Worm (Caenorhabditis elegans) whole organism, L2 larva: Measurements from ENCODE around the gene C28C12.11.

Source experiments
- alr-1 ChIP-seq: fragments of 150-350 bp; optimal IDR thresholded peaks from 2 replicates; lab custom pipeline; 2014; ENCODE audit warnings: missing biosample characterization, missing genetic modification characterization
- lin-13 ChIP-seq: fragments of 150-350 bp; optimal IDR thresholded peaks from 2 replicates; lab custom pipeline; 2014; ENCODE audit warnings: missing biosample characterization, missing genetic modification reagents, missing genetic modification characterization
- nhr-129 ChIP-seq: fragments of 150-350 bp; optimal IDR thresholded peaks from 2 replicates; lab custom pipeline; 2014; ENCODE audit warnings: missing biosample characterization, missing genetic modification characterization
- nhr-237 ChIP-seq: fragments of 150-350 bp; optimal IDR thresholded peaks from 2 replicates; lab custom pipeline; 2014; ENCODE audit warnings: missing biosample characterization, missing genetic modification characterization
- skn-1 ChIP-seq: sonication (generic microtip); optimal IDR thresholded peaks from 2 replicates; lab custom pipeline; 2017; ENCODE audit warnings: missing biosample characterization, missing genetic modification characterization
- ztf-4 ChIP-seq: fragments of 150-350 bp; optimal IDR thresholded peaks from 2 replicates; lab custom pipeline; 2014; ENCODE audit warnings: missing biosample characterization, missing genetic modification characterization

DNA sequence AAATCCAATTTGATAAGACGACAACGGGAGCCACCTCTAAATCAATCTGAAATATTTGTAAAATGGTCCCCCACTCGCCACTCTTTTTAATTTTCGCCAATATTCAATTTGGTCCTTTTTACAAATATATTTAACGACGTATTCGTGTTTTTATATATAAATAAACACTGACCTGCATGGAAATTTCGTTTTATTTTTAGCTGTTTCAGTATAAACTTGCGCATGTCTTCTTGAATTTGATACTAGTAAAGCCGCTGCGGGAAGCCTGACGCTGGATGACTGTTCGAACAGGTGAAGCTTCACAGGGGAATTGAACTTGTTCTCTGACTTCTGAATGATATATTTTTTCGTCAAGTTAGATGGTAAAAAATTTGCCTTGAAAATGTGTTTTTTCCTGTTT, 40.7 kb downstream of the C28C12.11 start:
- TF ChIP-seq nhr-129 (tag; lab: Kevin White, UChicago) (no peak), skn-1 (tag; lab: Kevin White, UChicago) (no peak), lin-13 (GFP tag; lab: Kevin White, UChicago) (no peak), ztf-4 (tag; lab: Kevin White, UChicago) (no peak), alr-1 (tag; lab: Kevin White, UChicago) (no peak), nhr-237 (tag; lab: Kevin White, UChicago) (no peak)
